Fruit fly (Drosophila melanogaster): ENCODE results near the gene dos.

The dos gene

dm6 chr3L:2634929-2635799 is 46.0 kb downstream of the dos start (continued):
- TF ChIP-seq Hr51 (GFP tag; optimal IDR thresholded peaks at IDR 0.05) (peak; percentile 72 to 79), CG5245 (GFP tag; optimal IDR thresholded peaks at IDR 0.05) (peak; percentile 41), CG12391 (tag; optimal IDR thresholded peaks at IDR 0.05) (peak; percentile 77), zen2 (GFP tag; IDR thresholded peaks at IDR 0.05; ENCODE audit: partially characterized antibody) (0 out of 3 replicates have a peak, but pooled peaks have one; percentile 56), CG3847 (GFP tag; IDR thresholded peaks at IDR 0.05) (peak; percentile 73), CG18011 (GFP tag; optimal IDR thresholded peaks at IDR 0.05) (peak; percentile 63), CG10565 (GFP tag; optimal IDR thresholded peaks at IDR 0.05) (no peak), CG18262 (tag; optimal IDR thresholded peaks at IDR 0.05) (peak; percentile 56), tna (GFP tag; IDR thresholded peaks at IDR 0.05; ENCODE audit: partially characterized antibody) (peak; percentile 63), fd96Cb (tag; optimal IDR thresholded peaks at IDR 0.05) (peak; percentile 20), CG13624 (GFP tag; optimal IDR thresholded peaks at IDR 0.05) (peak; percentile 81), ab (GFP tag; optimal IDR thresholded peaks at IDR 0.05) (peak; percentile 30), ems (GFP tag; optimal IDR thresholded peaks at IDR 0.05) (peak; percentile 74), Mes4 (GFP tag; optimal IDR thresholded peaks at IDR 0.05) (peak; percentile 84), CG17361 (GFP tag; IDR thresholded peaks at IDR 0.05) (peak; percentile 67), jing (GFP tag; optimal IDR thresholded peaks at IDR 0.05) (no peak), Max (GFP tag; optimal IDR thresholded peaks at IDR 0.05) (peak; percentile 84), mirr (GFP tag; optimal IDR thresholded peaks at IDR 0.05) (peak; percentile 96), CG17328 (GFP tag; IDR thresholded peaks at IDR 0.05) (peak; percentile 83), CG14050 (GFP tag; IDR thresholded peaks at IDR 0.05) (peak; percentile 75; the same call in 2 of the 3 replicates), CG17912 (GFP tag; optimal IDR thresholded peaks at IDR 0.05) (peak; percentile 91), vvl (GFP tag; IDR thresholded peaks at IDR 0.05) (peak; percentile 96), CG14965 (GFP tag; optimal IDR thresholded peaks at IDR 0.05; ENCODE audit: borderline replicate concordance) (peak; percentile 22), Vsx1 (GFP tag; optimal IDR thresholded peaks at IDR 0.05) (peak; percentile 86), Abd-B (GFP tag; optimal IDR thresholded peaks at IDR 0.05) (no peak), sqz (GFP tag; optimal IDR thresholded peaks at IDR 0.05) (peak; percentile 91), CG12155 (GFP tag; optimal IDR thresholded peaks at IDR 0.05) (peak; percentile 63), CG7745 (tag; optimal IDR thresholded peaks at IDR 0.05) (no peak), CG15073 (GFP tag; optimal IDR thresholded peaks at IDR 0.05) (no peak), run (tag; optimal IDR thresholded peaks at IDR 0.05) (peak; percentile 52), C15 (GFP tag; IDR thresholded peaks at IDR 0.05) (peak; percentile 50; the same call in 1 of the 3 replicates), CG30431 (GFP tag; optimal IDR thresholded peaks at IDR 0.05) (peak; percentile 45), salm (tag; optimal IDR thresholded peaks at IDR 0.05) (peak; percentile 70), zf30C (GFP tag; optimal IDR thresholded peaks at IDR 0.05) (peak; percentile 48), CG2875 (GFP tag; optimal IDR thresholded peaks at IDR 0.05) (peak; percentile 80), ac (GFP tag; optimal IDR thresholded peaks at IDR 0.05) (peak; percentile 86), Gsc (GFP tag; IDR thresholded peaks at IDR 0.05) (no peak), danr (GFP tag; IDR thresholded peaks at IDR 0.05) (peak; percentile 43; the same call in 1 of the 2 replicates), CG2116 (GFP tag; optimal IDR thresholded peaks at IDR 0.05) (peak; percentile 100), dan (GFP tag; IDR thresholded peaks at IDR 0.05) (no peak), CG10959 (GFP tag; IDR thresholded peaks at IDR 0.05) (0 out of 2 replicates have a peak, but pooled peaks have one; percentile 14), so (GFP tag; IDR thresholded peaks at IDR 0.05) (peak; percentile 86; the same call in 2 of the 3 replicates), z (GFP tag; IDR thresholded peaks at IDR 0.05) (no peak), CG2120 (GFP tag; optimal IDR thresholded peaks at IDR 0.05) (peak; percentile 71), cato (GFP tag; optimal IDR thresholded peaks at IDR 0.05; ENCODE audit: borderline replicate concordance) (peak; percentile 52), dysf (GFP tag; IDR thresholded peaks at IDR 0.05) (peak; percentile 79; the same call in 2 of the 3 replicates), MESR4 (GFP tag; optimal IDR thresholded peaks at IDR 0.05) (peak; percentile 42), lmd (GFP tag; IDR thresholded peaks at IDR 0.05) (peak; percentile 48; the same call in 1 of the 2 replicates)
